Fruit fly (Drosophila melanogaster) whole organism, embryonic: Measurements from ENCODE around the gene Root.

ENCODE experiments used
- Bteb2 ChIP-seq: fragments of 200-800 bp; sonication (Bioruptor generic); optimal IDR thresholded peaks from 2 replicates; lab custom pipeline; 2016; ENCODE audit warnings: missing biosample characterization, missing genetic modification characterization
- CG10209 ChIP-seq: fragments of 200-800 bp; sonication (Bioruptor generic); optimal IDR thresholded peaks from 3 replicates; lab custom pipeline; 2017; ENCODE audit warnings: missing biosample characterization, mild to moderate bottlenecking, missing genetic modification characterization, missing genetic modification reagents
- CG10462 ChIP-seq: fragments of 200-800 bp; sonication (Bioruptor generic); optimal IDR thresholded peaks from 2 replicates; lab custom pipeline; 2016; ENCODE audit warnings: missing biosample characterization, missing genetic modification characterization
- CG10959 ChIP-seq: fragments of 200-800 bp; sonication (Bioruptor generic); IDR thresholded peaks from 2 replicates; pipeline ENCODE4 v1.3.6; 2022; ENCODE audit warnings: missing biosample characterization, missing genetic modification characterization
- CG12659 ChIP-seq: fragments of 200-800 bp; sonication (Bioruptor generic); optimal IDR thresholded peaks from 3 replicates; lab custom pipeline; 2017; ENCODE audit warnings: mild to moderate bottlenecking, missing biosample characterization, missing genetic modification reagents, missing genetic modification characterization
- CG14050 ChIP-seq: fragments of 200-800 bp; sonication (Bioruptor generic); IDR thresholded peaks from 3 replicates; pipeline ENCODE4 v1.3.6; 2022; ENCODE audit warnings: missing biosample characterization, missing genetic modification characterization
- CG16815 ChIP-seq: fragments of 200-800 bp; sonication (Bioruptor generic); optimal IDR thresholded peaks from 3 replicates; lab custom pipeline; 2017; ENCODE audit warnings: missing biosample characterization, mild to moderate bottlenecking, missing genetic modification characterization
- CG17385 ChIP-seq: fragments of 200-800 bp; sonication (Bioruptor generic); optimal IDR thresholded peaks from 3 replicates; lab custom pipeline; 2018; ENCODE audit warnings: missing biosample characterization, mild to moderate bottlenecking, missing genetic modification characterization
- CG1792 ChIP-seq: fragments of 200-800 bp; sonication (Bioruptor generic); optimal IDR thresholded peaks from 2 replicates; lab custom pipeline; 2016; ENCODE audit warnings: missing biosample characterization, missing genetic modification characterization
- CG2120 ChIP-seq: fragments of 200-800 bp; sonication (Bioruptor generic); optimal IDR thresholded peaks from 3 replicates; lab custom pipeline; 2016; ENCODE audit warnings: missing biosample characterization, missing genetic modification characterization
- CG2712 ChIP-seq: fragments of 200-800 bp; optimal IDR thresholded peaks from 3 replicates; lab custom pipeline; 2019; ENCODE audit warnings: missing biosample characterization, mild to moderate bottlenecking, missing genetic modification characterization, moderate library complexity
- CG30403 ChIP-seq: fragments of 200-800 bp; sonication (Bioruptor generic); optimal IDR thresholded peaks from 3 replicates; lab custom pipeline; 2016; ENCODE audit warnings: missing biosample characterization, missing genetic modification characterization
- CG31365 ChIP-seq: fragments of 200-800 bp; sonication (Bioruptor generic); optimal IDR thresholded peaks from 2 replicates; lab custom pipeline; 2018; ENCODE audit warnings: missing biosample characterization, mild to moderate bottlenecking, missing genetic modification characterization
- CG32532 ChIP-seq: fragments of 200-800 bp; sonication (Bioruptor generic); IDR thresholded peaks from 2 replicates; pipeline ENCODE4 v1.3.6; 2022; ENCODE audit warnings: missing biosample characterization, missing genetic modification characterization
- CG3281 ChIP-seq: fragments of 200-800 bp; sonication (Bioruptor generic); optimal IDR thresholded peaks from 3 replicates; lab custom pipeline; 2017; ENCODE audit warnings: missing biosample characterization, mild to moderate bottlenecking, missing genetic modification characterization
- CG3995 ChIP-seq: fragments of 200-800 bp; sonication (Bioruptor generic); optimal IDR thresholded peaks from 3 replicates; lab custom pipeline; 2016; ENCODE audit warnings: missing biosample characterization, missing genetic modification characterization
- CG6175 ChIP-seq: fragments of 200-800 bp; sonication (Bioruptor generic); IDR thresholded peaks from 3 replicates; pipeline ENCODE4 v1.3.6; 2022; ENCODE audit warnings: missing biosample characterization, missing genetic modification characterization
- CG7357 ChIP-seq: fragments of 200-800 bp; sonication (Bioruptor generic); IDR thresholded peaks from 3 replicates; pipeline ENCODE4 v1.3.6; 2022; ENCODE audit warnings: missing biosample characterization, missing genetic modification characterization
- CG8924 ChIP-seq: fragments of 200-800 bp; optimal IDR thresholded peaks from 3 replicates; lab custom pipeline; 2019; ENCODE audit warnings: missing biosample characterization, mild to moderate bottlenecking, missing genetic modification characterization, moderate library complexity
- Chrac-16 ChIP-seq: fragments of 200-800 bp; sonication (Bioruptor generic); optimal IDR thresholded peaks from 3 replicates; lab custom pipeline; 2016; ENCODE audit warnings: missing biosample characterization, missing genetic modification characterization
- Dp ChIP-seq: fragments of 200-800 bp; sonication (Bioruptor generic); optimal IDR thresholded peaks from 2 replicates; lab custom pipeline; 2018; ENCODE audit warnings: missing biosample characterization, mild to moderate bottlenecking, missing genetic modification characterization, moderate library complexity
- Fer1 ChIP-seq: fragments of 200-800 bp; sonication (Bioruptor generic); optimal IDR thresholded peaks from 2 replicates; lab custom pipeline; 2017; ENCODE audit warnings: missing biosample characterization, mild to moderate bottlenecking, missing genetic modification characterization
- Fer3 ChIP-seq: fragments of 200-800 bp; sonication (Bioruptor generic); optimal IDR thresholded peaks from 2 replicates; lab custom pipeline; 2018; ENCODE audit warnings: missing biosample characterization, mild to moderate bottlenecking, missing genetic modification characterization, moderate library complexity
- GATAe ChIP-seq: fragments of 200-800 bp; sonication (Bioruptor generic); conservative IDR thresholded peaks from 2 replicates; pipeline ENCODE4 v1.3.6; 2022; ENCODE audit warnings: missing biosample characterization, missing genetic modification characterization
- Hmr ChIP-seq: fragments of 200-800 bp; sonication (Bioruptor generic); optimal IDR thresholded peaks from 3 replicates; lab custom pipeline; 2017; ENCODE audit warnings: mild to moderate bottlenecking, missing biosample characterization, missing genetic modification reagents, missing genetic modification characterization
- Hr39 ChIP-seq: fragments of >200 bp; optimal IDR thresholded peaks from 2 replicates; lab custom pipeline; 2017
- Hsf ChIP-seq: fragments of 200-800 bp; sonication (Bioruptor generic); optimal IDR thresholded peaks from 3 replicates; lab custom pipeline; 2016; ENCODE audit warnings: missing biosample characterization, missing genetic modification characterization
- Med ChIP-seq: fragments of 200-800 bp; sonication (Bioruptor generic); peaks from one replicate; lab custom pipeline; 2016; ENCODE audit warnings: missing biosample characterization, missing genetic modification characterization, mild to moderate bottlenecking, inconsistent platforms, moderate library complexity
- Neu2 ChIP-seq: fragments of 200-800 bp; sonication (Bioruptor generic); optimal IDR thresholded peaks from 3 replicates; lab custom pipeline; 2016; ENCODE audit warnings: missing biosample characterization, missing genetic modification characterization, borderline replicate concordance
- Pdp1 ChIP-seq, 2 experiments: fragments of 200-800 bp; sonication (Bioruptor generic); optimal IDR thresholded peaks; 3 replicates each; lab custom pipeline; 2016; ENCODE audit warnings: missing biosample characterization in 2 of 2, missing genetic modification characterization in 2 of 2, mild to moderate bottlenecking in 1 of 2, moderate library complexity in 1 of 2
- Xbp1 ChIP-seq: fragments of 200-800 bp; sonication (Bioruptor generic); optimal IDR thresholded peaks from 3 replicates; lab custom pipeline; 2016; ENCODE audit warnings: missing biosample characterization, mild to moderate bottlenecking, missing genetic modification characterization
- Xrp1 ChIP-seq: fragments of 200-800 bp; sonication (Bioruptor generic); IDR thresholded peaks from 2 replicates; pipeline ENCODE4 v1.3.6; 2022; ENCODE audit warnings: missing biosample characterization, missing genetic modification characterization
- bab2 ChIP-seq: fragments of 200-800 bp; sonication (Bioruptor generic); optimal IDR thresholded peaks from 2 replicates; lab custom pipeline; 2016; ENCODE audit warnings: missing biosample characterization, missing genetic modification characterization
- dpn ChIP-seq, 2 experiments: fragments of 200-800 bp; sonication (Bioruptor generic); optimal IDR thresholded peaks; 3 replicates each; lab custom pipeline; 2016; ENCODE audit warnings: missing biosample characterization in 2 of 2, missing genetic modification characterization in 2 of 2
- ems ChIP-seq: fragments of 200-800 bp; sonication (Bioruptor generic); optimal IDR thresholded peaks from 3 replicates; lab custom pipeline; 2016; ENCODE audit warnings: missing biosample characterization, missing genetic modification characterization
- eve ChIP-seq, 2 experiments: fragments of >200 bp; optimal IDR thresholded peaks; 2 replicates each; lab custom pipeline; 2017; ENCODE audit warnings: missing biosample characterization in 2 of 2, missing genetic modification characterization in 2 of 2
- ftz-f1 ChIP-seq: fragments of 200-800 bp; sonication (Bioruptor generic); optimal IDR thresholded peaks from 2 replicates; lab custom pipeline; 2016; ENCODE audit warnings: missing biosample characterization, missing genetic modification characterization
- grau ChIP-seq: fragments of 200-800 bp; optimal IDR thresholded peaks from 3 replicates; lab custom pipeline; 2019; ENCODE audit warnings: missing biosample characterization, mild to moderate bottlenecking, missing genetic modification characterization, moderate library complexity
- jumu ChIP-seq: fragments of 200-800 bp; sonication (Bioruptor generic); optimal IDR thresholded peaks from 3 replicates; lab custom pipeline; 2016; ENCODE audit warnings: missing biosample characterization, missing genetic modification characterization
- lab ChIP-seq: fragments of 200-800 bp; sonication (Bioruptor generic); optimal IDR thresholded peaks from 3 replicates; lab custom pipeline; 2017; ENCODE audit warnings: missing biosample characterization, missing genetic modification characterization, mild to moderate bottlenecking, moderate library complexity, missing genetic modification reagents
- lilli ChIP-seq: fragments of 200-800 bp; sonication (Bioruptor generic); optimal IDR thresholded peaks from 3 replicates; lab custom pipeline; 2016; ENCODE audit warnings: missing biosample characterization, missing genetic modification characterization
- lov ChIP-seq, 2 experiments: fragments of 200-800 bp in 1 of 2; fragments of >200 bp in 1 of 2; sonication (Bioruptor generic) in 1 of 2; IDR thresholded peaks in 1 of 2; optimal IDR thresholded peaks in 1 of 2; 2 replicates in 1 of 2; 3 replicates in 1 of 2; pipeline versions ENCODE4 v1.3.6 to Lab custom; 2017 to 2022; ENCODE audit warnings: missing biosample characterization in 1 of 2, missing genetic modification characterization in 1 of 2
- mam ChIP-seq: fragments of 200-800 bp; sonication (Bioruptor generic); optimal IDR thresholded peaks from 3 replicates; lab custom pipeline; 2016; ENCODE audit warnings: missing biosample characterization, missing genetic modification characterization
- onecut ChIP-seq: fragments of 200-800 bp; sonication (Bioruptor generic); IDR thresholded peaks from 2 replicates; pipeline ENCODE4 v1.3.6; 2022; ENCODE audit warnings: missing biosample characterization, missing genetic modification characterization
- pho ChIP-seq: fragments of 200-800 bp; sonication (Bioruptor generic); optimal IDR thresholded peaks from 2 replicates; lab custom pipeline; 2016; ENCODE audit warnings: missing biosample characterization, missing genetic modification characterization
- pros ChIP-seq: fragments of 200-800 bp; sonication (Bioruptor generic); optimal IDR thresholded peaks from 3 replicates; lab custom pipeline; 2019; ENCODE audit warnings: missing biosample characterization, mild to moderate bottlenecking, missing genetic modification characterization, moderate library complexity
- psq ChIP-seq: fragments of 200-800 bp; sonication (Bioruptor generic); optimal IDR thresholded peaks from 2 replicates; lab custom pipeline; 2017; ENCODE audit warnings: missing biosample characterization, missing genetic modification characterization
- rib ChIP-seq: fragments of 200-800 bp; sonication (Bioruptor generic); IDR thresholded peaks from 2 replicates; pipeline ENCODE4 v1.3.6; 2022; ENCODE audit warnings: missing biosample characterization, missing genetic modification characterization
- sens ChIP-seq: fragments of 200-800 bp; sonication (Bioruptor generic); peaks from one replicate; lab custom pipeline; 2016; ENCODE audit warnings: missing biosample characterization, missing genetic modification characterization
- tgo ChIP-seq: fragments of 200-800 bp; sonication (Bioruptor generic); IDR thresholded peaks from 3 replicates; pipeline ENCODE4 v1.3.6; 2022; ENCODE audit warnings: missing biosample characterization, missing genetic modification characterization
- wdn ChIP-seq: fragments of 200-800 bp; sonication (Bioruptor generic); IDR thresholded peaks from 2 replicates; pipeline ENCODE4 v1.3.6; 2022; ENCODE audit warnings: missing biosample characterization, missing genetic modification characterization
- yki ChIP-seq: fragments of >200 bp; optimal IDR thresholded peaks from 3 replicates; lab custom pipeline; 2018

The Root gene

dm6 chr3R:24068830-24069229 is 44.3 kb upstream of the Root start (continued):
- TF ChIP-seq GATAe (GFP tag; lab: Robert Waterston, UW): no peak
- no peak for TF ChIP-seq CG16815 (GFP tag; lab: Kevin White, UChicago)
- TF ChIP-seq pros (GFP tag; lab: Kevin White, UChicago): no peak
- TF ChIP-seq sens (GFP tag; lab: Kevin White, UChicago): peak; percentile 74
- peak; percentile 22 for TF ChIP-seq bab2 (GFP tag; lab: Kevin White, UChicago)
- TF ChIP-seq lab (GFP tag; lab: Kevin White, UChicago): peak; percentile 20
- no peak for TF ChIP-seq psq (GFP tag; lab: Kevin White, UChicago)
- no peak for TF ChIP-seq Dp
- no peak for TF ChIP-seq CG3995 (GFP tag; lab: Kevin White, UChicago)
- peak; percentile 12 for TF ChIP-seq CG30403 (GFP tag; lab: Kevin White, UChicago)
- TF ChIP-seq CG31365 (tag; lab: Kevin White, UChicago): no peak
- peak; percentile 64 for TF ChIP-seq Med (GFP tag; lab: Kevin White, UChicago)
- TF ChIP-seq CG17385 (GFP tag; lab: Kevin White, UChicago): peak; percentile 16
- TF ChIP-seq CG8924 (tag; lab: Kevin White, UChicago): peak; percentile 3
- TF ChIP-seq Xrp1 (GFP tag; lab: Robert Waterston, UW): peak; percentile 31; the same call in 1 of the 2 replicates
- no peak for TF ChIP-seq ftz-f1 (GFP tag; lab: Kevin White, UChicago)
- no peak for TF ChIP-seq CG10959 (GFP tag; lab: Robert Waterston, UW)
- no peak for TF ChIP-seq CG10462 (GFP tag; lab: Kevin White, UChicago)
- TF ChIP-seq Pdp1 (GFP tag; optimal IDR thresholded peaks at IDR 0.05; lab: Kevin White, UChicago): no peak
- peak; percentile 47 for TF ChIP-seq CG2120 (GFP tag; lab: Kevin White, UChicago)
- TF ChIP-seq CG32532: peak; percentile 57; the same call in 1 of the 2 replicates
- TF ChIP-seq CG6175 (GFP tag; lab: Robert Waterston, UW): no peak
- no peak for TF ChIP-seq jumu (GFP tag; lab: Kevin White, UChicago)
- TF ChIP-seq CG10209 (GFP tag; lab: Kevin White, UChicago): peak; percentile 23
- peak; percentile 16 for TF ChIP-seq Hsf (GFP tag; lab: Kevin White, UChicago)
- peak in 1 of 2 experiments; percentile 26 for TF ChIP-seq eve (GFP tag; optimal IDR thresholded peaks at IDR 0.05; lab: Kevin White, UChicago)
- TF ChIP-seq lilli (GFP tag; lab: Kevin White, UChicago): peak; percentile 30
- TF ChIP-seq CG7357 (GFP tag; lab: Robert Waterston, UW): no peak
- TF ChIP-seq rib: no peak
- TF ChIP-seq grau: peak; percentile 49
- TF ChIP-seq Xbp1 (GFP tag; lab: Kevin White, UChicago): peak; percentile 23
- no peak for TF ChIP-seq CG1792 (GFP tag; lab: Kevin White, UChicago)
- peak; percentile 11 for TF ChIP-seq CG2712 (tag; lab: Kevin White, UChicago)
- TF ChIP-seq onecut (GFP tag; lab: Robert Waterston, UW): no peak
- TF ChIP-seq Fer3: peak; percentile 3
- TF ChIP-seq Hmr (GFP tag; lab: Kevin White, UChicago): peak; percentile 30
- TF ChIP-seq ems (GFP tag; lab: Kevin White, UChicago): no peak
- TF ChIP-seq wdn (GFP tag; lab: Robert Waterston, UW): 0 out of 2 replicates have a peak, but pooled peaks have one; percentile 23
- TF ChIP-seq dpn (GFP tag; optimal IDR thresholded peaks at IDR 0.05; lab: Kevin White, UChicago): peak; percentile 9 to 14
- peak; percentile 31 for TF ChIP-seq mam (GFP tag; lab: Kevin White, UChicago)
- no peak for TF ChIP-seq Bteb2 (GFP tag; lab: Kevin White, UChicago)
- no peak for TF ChIP-seq yki (lab: Kevin White, UChicago)
- peak; percentile 36; the same call in 1 of the 3 replicates for TF ChIP-seq tgo (GFP tag; lab: Robert Waterston, UW)
- TF ChIP-seq pho (GFP tag; lab: Kevin White, UChicago): peak; percentile 6
- no peak for TF ChIP-seq Neu2 (GFP tag; lab: Kevin White, UChicago)
- peak; percentile 4 for TF ChIP-seq CG12659 (GFP tag; lab: Kevin White, UChicago)
- no peak for TF ChIP-seq CG3281 (GFP tag; lab: Kevin White, UChicago)
- TF ChIP-seq Hr39 (lab: Kevin White, UChicago): no peak
- TF ChIP-seq Chrac-16 (GFP tag; lab: Kevin White, UChicago): peak; percentile 16
- peak; percentile 26 for TF ChIP-seq Fer1 (GFP tag; lab: Kevin White, UChicago)
- TF ChIP-seq lov (optimal IDR thresholded peaks at IDR 0.05; lab: Kevin White, UChicago): no peak
- no peak for TF ChIP-seq lov (GFP tag; IDR thresholded peaks at IDR 0.05; lab: Robert Waterston, UW)
- TF ChIP-seq CG14050 (GFP tag; lab: Robert Waterston, UW): peak; percentile 37; the same call in 1 of the 3 replicates
